Fruit fly (Drosophila melanogaster) S2 (cell line): ENCODE results near the gene CG10428.

Experiments used
- CG8478 ChIP-seq: fragments of >200 bp; optimal IDR thresholded peaks from 2 replicates; lab custom pipeline; 2018
- CTCF ChIP-seq, 2 experiments: fragments of >200 bp; optimal IDR thresholded peaks; 2 replicates each; lab custom pipeline; 2018

dm6 chr2L:18914829-18915228 lies 33.9 kb upstream of the CG10428 start:
- TF ChIP-seq CG8478 (lab: Kevin White, UChicago) = no peak
- TF ChIP-seq CTCF (optimal IDR thresholded peaks at IDR 0.05; lab: Kevin White, UChicago) = no peak
